Fruit fly (Drosophila melanogaster): Measurements from ENCODE around the gene smog.

Gene smog

dm6 chr2L:4907986-4908385, 55.3 kb downstream of the smog start (continued):
- TF ChIP-seq CG16813 (GFP tag; IDR thresholded peaks at IDR 0.05; ENCODE audit: partially characterized antibody) (no peak), twi (tag; optimal IDR thresholded peaks at IDR 0.05) (no peak), unc-4 (GFP tag; IDR thresholded peaks at IDR 0.05; ENCODE audit: partially characterized antibody) (no peak), repo (GFP tag; optimal IDR thresholded peaks at IDR 0.05) (no peak), Blimp-1 (GFP tag; optimal IDR thresholded peaks at IDR 0.05) (peak; percentile 76), CG12659 (GFP tag; optimal IDR thresholded peaks at IDR 0.05) (peak; percentile 70), nom (GFP tag; optimal IDR thresholded peaks at IDR 0.05) (no peak), Sox102F (GFP tag; optimal IDR thresholded peaks at IDR 0.05) (peak; percentile 93), D19A (tag; optimal IDR thresholded peaks at IDR 0.05) (peak; percentile 58), HLHmδ (GFP tag; optimal IDR thresholded peaks at IDR 0.05) (no peak), CG9817 (tag; optimal IDR thresholded peaks at IDR 0.05) (peak; percentile 21), chinmo (GFP tag; IDR thresholded peaks at IDR 0.05; ENCODE audit: partially characterized antibody) (0 out of 4 replicates have a peak, but pooled peaks have one; percentile 26), CG8478 (optimal IDR thresholded peaks at IDR 0.05) (no peak), CG10543 (GFP tag; optimal IDR thresholded peaks at IDR 0.05) (no peak), Atf-2 (GFP tag; optimal IDR thresholded peaks at IDR 0.05) (no peak), CG11560 (tag; IDR thresholded peaks at IDR 0.05) (no peak), CG18764 (GFP tag; optimal IDR thresholded peaks at IDR 0.05) (peak; percentile 41), TFAM (GFP tag; optimal IDR thresholded peaks at IDR 0.05) (no peak), Rx (GFP tag; IDR thresholded peaks at IDR 0.05) (no peak), dan (GFP tag; IDR thresholded peaks at IDR 0.05) (no peak), seq (GFP tag; IDR thresholded peaks at IDR 0.05) (peak; percentile 60; the same call in 1 of the 2 replicates), CG15011 (GFP tag; optimal IDR thresholded peaks at IDR 0.05) (peak; percentile 30), vnd (GFP tag; IDR thresholded peaks at IDR 0.05; ENCODE audit: partially characterized antibody) (no peak), CG2120 (GFP tag; optimal IDR thresholded peaks at IDR 0.05) (no peak), CG16815 (GFP tag; optimal IDR thresholded peaks at IDR 0.05) (no peak), onecut (GFP tag; IDR thresholded peaks at IDR 0.05) (peak; percentile 60), C15 (GFP tag; IDR thresholded peaks at IDR 0.05) (0 out of 3 replicates have a peak, but pooled peaks have one; percentile 31), CG14050 (GFP tag; IDR thresholded peaks at IDR 0.05) (peak; percentile 76), mam (GFP tag; optimal IDR thresholded peaks at IDR 0.05) (no peak), CG11723 (GFP tag; optimal IDR thresholded peaks at IDR 0.05) (peak; percentile 50), Med (GFP tag) (peak; percentile 62), gsb (GFP tag; IDR thresholded peaks at IDR 0.05) (no peak), CG1602 (GFP tag; optimal IDR thresholded peaks at IDR 0.05) (peak; percentile 47), CG14860 (GFP tag; IDR thresholded peaks at IDR 0.05; ENCODE audit: partially characterized antibody) (no peak), Hr39 (optimal IDR thresholded peaks at IDR 0.05) (no peak), grau (tag; optimal IDR thresholded peaks at IDR 0.05) (peak; percentile 56), bbx (GFP tag; IDR thresholded peaks at IDR 0.05; ENCODE audit: partially characterized antibody) (no peak), CG6689 (GFP tag; IDR thresholded peaks at IDR 0.05) (peak; percentile 64), CG7372 (GFP tag; IDR thresholded peaks at IDR 0.05) (peak; percentile 31; the same call in 1 of the 2 replicates), nau (GFP tag; optimal IDR thresholded peaks at IDR 0.05) (peak; percentile 74), CG5953 (GFP tag; IDR thresholded peaks at IDR 0.05) (peak; percentile 80), NC2β (GFP tag; optimal IDR thresholded peaks at IDR 0.05) (no peak), Hr3 (GFP tag; optimal IDR thresholded peaks at IDR 0.05) (peak; percentile 69), Fer1 (GFP tag; optimal IDR thresholded peaks at IDR 0.05) (peak; percentile 79), ash1 (GFP tag; optimal IDR thresholded peaks at IDR 0.05) (no peak), pita (GFP tag; optimal IDR thresholded peaks at IDR 0.05) (no peak), CG1529 (GFP tag; optimal IDR thresholded peaks at IDR 0.05) (peak; percentile 68), MTF-1 (GFP tag; optimal IDR thresholded peaks at IDR 0.05; ENCODE audit: borderline replicate concordance) (peak; percentile 21), Dad (GFP tag; optimal IDR thresholded peaks at IDR 0.05) (peak; percentile 4), gsb-n (tag; optimal IDR thresholded peaks at IDR 0.05) (peak; percentile 64), disco-r (GFP tag; optimal IDR thresholded peaks at IDR 0.05) (no peak)
